Worm (Caenorhabditis elegans): ENCODE results near the gene F52H3.6.

F52H3.6 gene

ce11 chrII:9988620-9989019 is 39.6 kb downstream of the F52H3.6 start:
- no peak for TF ChIP-seq unc-62 (GFP tag; optimal IDR thresholded peaks at IDR 0.05)

ce11 chrII:9986635-9987575 is 41.3 kb downstream of the F52H3.6 start:
- no peak for TF ChIP-seq unc-62 (GFP tag; optimal IDR thresholded peaks at IDR 0.05)

ce11 chrII:9984866-9985336 is 43.3 kb downstream of the F52H3.6 start:
- TF ChIP-seq unc-62 (GFP tag; optimal IDR thresholded peaks at IDR 0.05) = no peak

- TF ChIP-seq unc-62 (GFP tag; optimal IDR thresholded peaks at IDR 0.05) = no peak
Measured at ce11 chrII:9982437-9982836, 45.8 kb downstream of the F52H3.6 start.

- TF ChIP-seq unc-62 (GFP tag; optimal IDR thresholded peaks at IDR 0.05) = no peak
Measured at ce11 chrII:9981760-9982159, 46.5 kb downstream of the F52H3.6 start, which contains the start of gene sdz-38. TSS of gene sdz-38 (minus strand) at chrII:9981860.

ce11 chrII:9980077-9980631 is 48.1 kb downstream of the F52H3.6 start, which contains the start of gene ZK892.6:
TSS of gene ZK892.6 (minus strand) at chrII:9980127.
- TF ChIP-seq unc-62 (GFP tag; optimal IDR thresholded peaks at IDR 0.05) = no peak
